Fruit fly (Drosophila melanogaster): ENCODE data around the gene CG4592.

The CG4592 gene

DNA sequence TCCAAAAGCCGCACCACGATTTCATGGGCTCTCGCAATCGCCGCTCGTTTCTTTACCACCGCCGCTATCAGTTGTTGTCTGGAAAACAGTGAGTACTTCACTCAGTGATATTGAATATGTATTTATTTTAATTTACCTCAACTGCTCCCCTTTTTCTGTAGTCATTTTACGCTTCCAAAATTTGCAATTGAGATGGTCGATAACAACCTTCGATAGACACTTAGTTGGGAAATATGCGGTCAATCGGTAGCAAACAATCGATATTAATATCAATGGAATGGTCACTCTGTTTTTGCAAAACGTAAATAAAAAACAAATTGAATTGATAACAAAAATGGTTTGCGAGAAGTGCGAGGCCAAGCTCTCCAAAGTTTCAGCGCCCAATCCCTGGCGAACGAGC is 30.9 kb upstream of the CG4592 start, which contains the start of the genes CG34183 and CG4537 (continued):
- no peak for TF ChIP-seq CG16815 (GFP tag; optimal IDR thresholded peaks at IDR 0.05)
- no peak for TF ChIP-seq CG1832 (GFP tag; optimal IDR thresholded peaks at IDR 0.05)
- no peak for TF ChIP-seq D19B (GFP tag; optimal IDR thresholded peaks at IDR 0.05)
- peak; percentile 78; the same call in 2 of the 3 replicates for TF ChIP-seq hb (GFP tag; IDR thresholded peaks at IDR 0.05; ENCODE audit: partially characterized antibody)
- no peak for TF ChIP-seq CG3163 (GFP tag; optimal IDR thresholded peaks at IDR 0.05)
- TF ChIP-seq CG17829 (tag; optimal IDR thresholded peaks at IDR 0.05), result peak; percentile 17
- no peak for TF ChIP-seq Hr51 (GFP tag; optimal IDR thresholded peaks at IDR 0.05)
- peak; percentile 39 for TF ChIP-seq CG15514 (GFP tag; optimal IDR thresholded peaks at IDR 0.05)
- TF ChIP-seq CG32767 (GFP tag; IDR thresholded peaks at IDR 0.05), result no peak
- no peak for TF ChIP-seq Nf-YA (GFP tag; IDR thresholded peaks at IDR 0.05)
- no peak for TF ChIP-seq CG1792 (GFP tag; optimal IDR thresholded peaks at IDR 0.05)
- TF ChIP-seq Xrp1 (GFP tag; IDR thresholded peaks at IDR 0.05), result no peak
- TF ChIP-seq CG15696 (tag; optimal IDR thresholded peaks at IDR 0.05), result no peak
- TF ChIP-seq zen2 (GFP tag; IDR thresholded peaks at IDR 0.05; ENCODE audit: partially characterized antibody), result peak; percentile 93
- TF ChIP-seq CG2202 (tag; optimal IDR thresholded peaks at IDR 0.05), result no peak
- TF ChIP-seq CG9797 (GFP tag; optimal IDR thresholded peaks at IDR 0.05), result peak; percentile 72
- TF ChIP-seq her (GFP tag; optimal IDR thresholded peaks at IDR 0.05), result peak; percentile 3
- peak; percentile 48 for TF ChIP-seq Sin3A (optimal IDR thresholded peaks at IDR 0.05)
- no peak for TF ChIP-seq zfh2 (GFP tag; optimal IDR thresholded peaks at IDR 0.05)
- peak; percentile 73 for TF ChIP-seq ato (GFP tag; IDR thresholded peaks at IDR 0.05; ENCODE audit: partially characterized antibody)
- peak; percentile 89 for TF ChIP-seq CG16813 (GFP tag; IDR thresholded peaks at IDR 0.05; ENCODE audit: partially characterized antibody)
- TF ChIP-seq Dip3 (GFP tag; optimal IDR thresholded peaks at IDR 0.05), result no peak
- TF ChIP-seq Oaz (GFP tag; IDR thresholded peaks at IDR 0.05), result no peak
- peak; percentile 86 for TF ChIP-seq pzg (GFP tag; optimal IDR thresholded peaks at IDR 0.05)
- no peak for TF ChIP-seq Jarid2 (GFP tag; optimal IDR thresholded peaks at IDR 0.05)
- no peak for TF ChIP-seq CG14965 (GFP tag; optimal IDR thresholded peaks at IDR 0.05; ENCODE audit: borderline replicate concordance)
- TF ChIP-seq chinmo (GFP tag; IDR thresholded peaks at IDR 0.05; ENCODE audit: partially characterized antibody), result peak; percentile 94
- TF ChIP-seq Rfx (GFP tag; IDR thresholded peaks at IDR 0.05), result peak; percentile 39; the same call in 1 of the 2 replicates
- peak; percentile 77 for TF ChIP-seq inv (GFP tag; IDR thresholded peaks at IDR 0.05; ENCODE audit: partially characterized antibody)
- TF ChIP-seq sug (tag; optimal IDR thresholded peaks at IDR 0.05), result no peak
- TF ChIP-seq twi (tag; optimal IDR thresholded peaks at IDR 0.05), result no peak
- no peak for TF ChIP-seq ssp (GFP tag; IDR thresholded peaks at IDR 0.05)
- TF ChIP-seq pum (GFP tag; optimal IDR thresholded peaks at IDR 0.05), result no peak
- peak; percentile 97 for TF ChIP-seq Dref (GFP tag; IDR thresholded peaks at IDR 0.05)
- TF ChIP-seq CG11093 (GFP tag; IDR thresholded peaks at IDR 0.05), result no peak
- no peak for TF ChIP-seq ro (GFP tag; IDR thresholded peaks at IDR 0.05)
- no peak for TF ChIP-seq Nf-YC (tag; optimal IDR thresholded peaks at IDR 0.05)
- TF ChIP-seq Dp (GFP tag; optimal IDR thresholded peaks at IDR 0.05), result peak; percentile 61
- no peak for TF ChIP-seq cad (GFP tag; optimal IDR thresholded peaks at IDR 0.05)
- no peak for TF ChIP-seq sob (GFP tag; IDR thresholded peaks at IDR 0.05)
- no peak for TF ChIP-seq Sry-β (GFP tag; optimal IDR thresholded peaks at IDR 0.05)
- TF ChIP-seq Mad (GFP tag; optimal IDR thresholded peaks at IDR 0.05), result no peak
- peak; percentile 67 for TF ChIP-seq YL-1 (GFP tag; optimal IDR thresholded peaks at IDR 0.05)
- TF ChIP-seq fd96Cb (tag; optimal IDR thresholded peaks at IDR 0.05), result no peak
- no peak for TF ChIP-seq B-H1 (GFP tag; IDR thresholded peaks at IDR 0.05)
- no peak for TF ChIP-seq wor (GFP tag; IDR thresholded peaks at IDR 0.05)
- TF ChIP-seq ash1 (GFP tag; optimal IDR thresholded peaks at IDR 0.05), result no peak
- no peak for TF ChIP-seq CG13894 (tag; optimal IDR thresholded peaks at IDR 0.05)
- no peak for TF ChIP-seq Six4 (GFP tag; optimal IDR thresholded peaks at IDR 0.05)
- TF ChIP-seq h (optimal IDR thresholded peaks at IDR 0.05), result no peak
- peak; percentile 89 for TF ChIP-seq sna (GFP tag; IDR thresholded peaks at IDR 0.05; ENCODE audit: partially characterized antibody)
- TF ChIP-seq CG10979 (tag; optimal IDR thresholded peaks at IDR 0.05), result no peak
